Fruit fly (Drosophila melanogaster) whole organism, embryonic: Measurements from ENCODE around the gene CG4313.

ENCODE experiments used
- CG11093 ChIP-seq: fragments of 200-800 bp; sonication (Bioruptor generic); IDR thresholded peaks from 3 replicates; pipeline ENCODE4 v1.3.6; 2022; ENCODE audit warnings: missing biosample characterization, missing genetic modification characterization
- CG13624 ChIP-seq: fragments of 200-800 bp; sonication (Bioruptor generic); optimal IDR thresholded peaks from 2 replicates; lab custom pipeline; 2016; ENCODE audit warnings: missing biosample characterization, missing genetic modification characterization
- CG13894 ChIP-seq: fragments of 200-800 bp; sonication (Bioruptor generic); optimal IDR thresholded peaks from 3 replicates; lab custom pipeline; 2018; ENCODE audit warnings: missing biosample characterization, mild to moderate bottlenecking, missing genetic modification characterization, moderate library complexity
- CG14860 ChIP-seq: fragments of 200-800 bp; sonication (Bioruptor generic); IDR thresholded peaks from 3 replicates; pipeline ENCODE4 v1.3.6; 2022; ENCODE audit warnings: missing biosample characterization, missing genetic modification characterization; ENCODE audit not compliant: partially characterized antibody
- CG15269 ChIP-seq: fragments of 200-800 bp; sonication (Bioruptor generic); optimal IDR thresholded peaks from 2 replicates; lab custom pipeline; 2018; ENCODE audit warnings: missing biosample characterization, mild to moderate bottlenecking, missing genetic modification characterization, moderate library complexity
- CG16813 ChIP-seq: fragments of 200-800 bp; sonication (Bioruptor generic); IDR thresholded peaks from 3 replicates; pipeline ENCODE4 v1.3.6; 2022; ENCODE audit warnings: missing biosample characterization, missing genetic modification characterization; ENCODE audit not compliant: partially characterized antibody
- CG17328 ChIP-seq: fragments of 200-800 bp; sonication (Bioruptor generic); IDR thresholded peaks from 2 replicates; pipeline ENCODE4 v1.3.6; 2022; ENCODE audit warnings: missing biosample characterization, missing genetic modification characterization
- CG17361 ChIP-seq: fragments of 200-800 bp; sonication (Bioruptor generic); IDR thresholded peaks from 3 replicates; pipeline ENCODE4 v1.3.6; 2022; ENCODE audit warnings: missing biosample characterization, missing genetic modification characterization
- CG18619 ChIP-seq: fragments of 200-800 bp; sonication (Bioruptor generic); optimal IDR thresholded peaks from 3 replicates; lab custom pipeline; 2017; ENCODE audit warnings: missing biosample characterization, mild to moderate bottlenecking, missing genetic modification characterization
- CG30403 ChIP-seq: fragments of 200-800 bp; sonication (Bioruptor generic); optimal IDR thresholded peaks from 3 replicates; lab custom pipeline; 2016; ENCODE audit warnings: missing biosample characterization, missing genetic modification characterization
- CG30431 ChIP-seq: fragments of 200-800 bp; sonication (Bioruptor generic); optimal IDR thresholded peaks from 2 replicates; lab custom pipeline; 2017; ENCODE audit warnings: missing biosample characterization, missing genetic modification characterization
- CG31365 ChIP-seq: fragments of 200-800 bp; sonication (Bioruptor generic); optimal IDR thresholded peaks from 2 replicates; lab custom pipeline; 2018; ENCODE audit warnings: missing biosample characterization, mild to moderate bottlenecking, missing genetic modification characterization
- CG3847 ChIP-seq: fragments of 200-800 bp; sonication (Bioruptor generic); IDR thresholded peaks from 2 replicates; pipeline ENCODE4 v1.3.6; 2022; ENCODE audit warnings: missing biosample characterization, missing genetic modification characterization
- CG43689 ChIP-seq: fragments of 200-800 bp; sonication (Bioruptor generic); IDR thresholded peaks from 2 replicates; pipeline ENCODE4 v1.3.6; 2022; ENCODE audit warnings: missing biosample characterization, missing genetic modification characterization
- CG4617 ChIP-seq: fragments of 200-800 bp; sonication (Bioruptor generic); optimal IDR thresholded peaks from 3 replicates; lab custom pipeline; 2016; ENCODE audit warnings: missing biosample characterization, missing genetic modification characterization, borderline replicate concordance
- CG5180 ChIP-seq: fragments of 200-800 bp; sonication (Bioruptor generic); optimal IDR thresholded peaks from 3 replicates; lab custom pipeline; 2017; ENCODE audit warnings: missing biosample characterization, missing genetic modification characterization, mild to moderate bottlenecking, moderate library complexity, missing genetic modification reagents
- CG6175 ChIP-seq: fragments of 200-800 bp; sonication (Bioruptor generic); IDR thresholded peaks from 3 replicates; pipeline ENCODE4 v1.3.6; 2022; ENCODE audit warnings: missing biosample characterization, missing genetic modification characterization
- CG7745 ChIP-seq: fragments of 200-800 bp; sonication (Bioruptor generic); optimal IDR thresholded peaks from 2 replicates; lab custom pipeline; 2018; ENCODE audit warnings: missing biosample characterization, mild to moderate bottlenecking, missing genetic modification characterization, moderate library complexity
- CG9727 ChIP-seq: fragments of 200-800 bp; sonication (Bioruptor generic); optimal IDR thresholded peaks from 3 replicates; lab custom pipeline; 2017; ENCODE audit warnings: missing biosample characterization, mild to moderate bottlenecking, missing genetic modification characterization
- Ets65A ChIP-seq: fragments of 200-800 bp; sonication (Bioruptor generic); peaks from one replicate; lab custom pipeline; 2016; ENCODE audit warnings: missing biosample characterization, missing genetic modification characterization
- Gsc ChIP-seq: fragments of 200-800 bp; sonication (Bioruptor generic); IDR thresholded peaks from 2 replicates; pipeline ENCODE4 v1.3.6; 2022; ENCODE audit warnings: missing biosample characterization, missing genetic modification characterization
- H15 ChIP-seq: fragments of 200-800 bp; sonication (Bioruptor generic); IDR thresholded peaks from 3 replicates; pipeline ENCODE4 v1.3.6; 2022; ENCODE audit warnings: missing biosample characterization, missing genetic modification characterization
- Hand ChIP-seq: fragments of 200-800 bp; sonication (Bioruptor generic); optimal IDR thresholded peaks from 2 replicates; lab custom pipeline; 2017; ENCODE audit warnings: mild to moderate bottlenecking, missing biosample characterization, missing genetic modification reagents, missing genetic modification characterization
- Max ChIP-seq: fragments of 200-800 bp; sonication (Bioruptor generic); optimal IDR thresholded peaks from 2 replicates; lab custom pipeline; 2016; ENCODE audit warnings: missing biosample characterization, mild to moderate bottlenecking, missing genetic modification characterization
- Rx ChIP-seq: fragments of 200-800 bp; sonication (Bioruptor generic); IDR thresholded peaks from 2 replicates; pipeline ENCODE4 v1.3.6; 2022; ENCODE audit warnings: missing biosample characterization, missing genetic modification characterization
- Tbp ChIP-seq: fragments of >200 bp; optimal IDR thresholded peaks from 2 replicates; lab custom pipeline; 2018; ENCODE audit warnings: missing biosample characterization, missing genetic modification characterization
- Trl ChIP-seq, 3 experiments: fragments of >200 bp in 2 of 3; fragments of 200-800 bp in 1 of 3; sonication (Bioruptor generic) in 1 of 3; optimal IDR thresholded peaks; 2 replicates in 1 of 3; 3 replicates in 2 of 3; lab custom pipeline; 2016 to 2017; ENCODE audit warnings: missing biosample characterization in 1 of 3, missing genetic modification characterization in 1 of 3
- ac ChIP-seq: fragments of 200-800 bp; sonication (Bioruptor generic); optimal IDR thresholded peaks from 3 replicates; lab custom pipeline; 2017; ENCODE audit warnings: missing biosample characterization, mild to moderate bottlenecking, missing genetic modification characterization
- al ChIP-seq: fragments of 200-800 bp; sonication (Bioruptor generic); IDR thresholded peaks from 2 replicates; pipeline ENCODE4 v1.3.6; 2022; ENCODE audit warnings: missing biosample characterization, missing genetic modification characterization
- amos ChIP-seq: fragments of 200-800 bp; sonication (Bioruptor generic); IDR thresholded peaks from 2 replicates; pipeline ENCODE4 v1.3.6; 2022; ENCODE audit warnings: missing biosample characterization, missing genetic modification characterization; ENCODE audit not compliant: partially characterized antibody
- az2 ChIP-seq: fragments of 200-800 bp; sonication (Bioruptor generic); optimal IDR thresholded peaks from 3 replicates; lab custom pipeline; 2016; ENCODE audit warnings: missing biosample characterization, missing genetic modification characterization
- bbx ChIP-seq: fragments of 200-800 bp; sonication (Bioruptor generic); IDR thresholded peaks from 2 replicates; pipeline ENCODE4 v1.3.6; 2022; ENCODE audit warnings: missing biosample characterization, missing genetic modification characterization; ENCODE audit not compliant: partially characterized antibody
- bcd ChIP-seq: fragments of 200-800 bp; sonication (Bioruptor generic); optimal IDR thresholded peaks from 2 replicates; lab custom pipeline; 2017; ENCODE audit warnings: missing biosample characterization, mild to moderate bottlenecking, missing genetic modification characterization
- cato ChIP-seq: fragments of 200-800 bp; sonication (Bioruptor generic); optimal IDR thresholded peaks from 2 replicates; lab custom pipeline; 2016; ENCODE audit warnings: missing biosample characterization, missing genetic modification characterization, borderline replicate concordance
- croc ChIP-seq: fragments of 200-800 bp; sonication (Bioruptor generic); conservative IDR thresholded peaks from 3 replicates; pipeline ENCODE4 v1.3.6; 2022; ENCODE audit warnings: missing biosample characterization, missing genetic modification characterization
- crp ChIP-seq, 2 experiments: fragments of 200-800 bp; sonication (Bioruptor generic); optimal IDR thresholded peaks; 2 replicates in 1 of 2; 3 replicates in 1 of 2; lab custom pipeline; 2017; ENCODE audit warnings: missing biosample characterization in 2 of 2, missing genetic modification characterization in 2 of 2, mild to moderate bottlenecking in 1 of 2, moderate library complexity in 1 of 2
- emc ChIP-seq: fragments of 200-800 bp; sonication (Bioruptor generic); optimal IDR thresholded peaks from 2 replicates; lab custom pipeline; 2016; ENCODE audit warnings: missing biosample characterization, missing genetic modification characterization
- gcm ChIP-seq: fragments of 200-800 bp; sonication (Bioruptor generic); optimal IDR thresholded peaks from 2 replicates; lab custom pipeline; 2019; ENCODE audit warnings: missing biosample characterization, mild to moderate bottlenecking, missing genetic modification characterization, moderate library complexity
- gcm2 ChIP-seq: fragments of 200-800 bp; sonication (Bioruptor generic); optimal IDR thresholded peaks from 2 replicates; lab custom pipeline; 2016; ENCODE audit warnings: missing biosample characterization, missing genetic modification characterization
- gsb-n ChIP-seq: fragments of 200-800 bp; sonication (Bioruptor generic); optimal IDR thresholded peaks from 3 replicates; lab custom pipeline; 2018; ENCODE audit warnings: missing biosample characterization, mild to moderate bottlenecking, missing genetic modification characterization
- hb ChIP-seq: fragments of 200-800 bp; sonication (Bioruptor generic); IDR thresholded peaks from 3 replicates; pipeline ENCODE4 v1.3.6; 2022; ENCODE audit warnings: missing biosample characterization, missing genetic modification characterization; ENCODE audit not compliant: partially characterized antibody
- nau ChIP-seq: fragments of 200-800 bp; sonication (Bioruptor generic); optimal IDR thresholded peaks from 3 replicates; lab custom pipeline; 2017; ENCODE audit warnings: missing biosample characterization, mild to moderate bottlenecking, missing genetic modification characterization, missing genetic modification reagents
- onecut ChIP-seq: fragments of 200-800 bp; sonication (Bioruptor generic); IDR thresholded peaks from 2 replicates; pipeline ENCODE4 v1.3.6; 2022; ENCODE audit warnings: missing biosample characterization, missing genetic modification characterization
- sna ChIP-seq: fragments of 200-800 bp; sonication (Bioruptor generic); IDR thresholded peaks from 2 replicates; pipeline ENCODE4 v1.3.6; 2022; ENCODE audit warnings: missing biosample characterization, missing genetic modification characterization; ENCODE audit not compliant: partially characterized antibody
- sob ChIP-seq: fragments of 200-800 bp; sonication (Bioruptor generic); IDR thresholded peaks from 2 replicates; pipeline ENCODE4 v1.3.6; 2022; ENCODE audit warnings: missing biosample characterization, missing genetic modification characterization
- toy ChIP-seq: fragments of 200-800 bp; sonication (Bioruptor generic); IDR thresholded peaks from 2 replicates; pipeline ENCODE4 v1.3.6; 2022; ENCODE audit warnings: missing biosample characterization, missing genetic modification characterization
- twi ChIP-seq: fragments of 200-800 bp; optimal IDR thresholded peaks from 2 replicates; lab custom pipeline; 2019; ENCODE audit warnings: missing biosample characterization, mild to moderate bottlenecking, missing genetic modification characterization, moderate library complexity
- tx ChIP-seq: fragments of 200-800 bp; sonication (Bioruptor generic); optimal IDR thresholded peaks from 2 replicates; lab custom pipeline; 2016; ENCODE audit warnings: missing biosample characterization, missing genetic modification characterization
- zen2 ChIP-seq: fragments of 200-800 bp; sonication (Bioruptor generic); IDR thresholded peaks from 3 replicates; pipeline ENCODE4 v1.3.6; 2022; ENCODE audit warnings: missing biosample characterization, missing genetic modification characterization; ENCODE audit not compliant: partially characterized antibody
- zf30C ChIP-seq: fragments of 200-800 bp; sonication (Bioruptor generic); optimal IDR thresholded peaks from 3 replicates; lab custom pipeline; 2018; ENCODE audit warnings: missing biosample characterization, mild to moderate bottlenecking, missing genetic modification characterization

Gene CG4313

DNA sequence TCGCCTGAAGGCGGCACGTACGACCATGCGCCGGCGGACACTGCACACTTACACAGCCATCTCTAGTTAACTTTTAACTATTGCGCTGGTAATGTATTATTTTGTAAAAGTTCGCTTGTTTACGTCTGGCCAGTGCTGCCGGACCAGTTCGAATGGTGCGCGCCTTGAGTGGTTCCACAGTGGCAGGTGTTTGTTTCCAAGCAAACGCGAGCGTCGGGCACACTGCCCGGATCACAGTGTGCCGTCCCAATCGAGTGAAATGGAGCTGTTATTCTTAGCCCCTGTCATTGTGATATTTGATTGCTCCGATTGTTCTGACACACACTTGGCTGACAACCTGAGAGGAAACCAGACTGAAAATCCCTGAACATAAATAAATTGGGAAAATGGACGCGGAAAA is 31.7 kb downstream of the CG4313 start, which contains the start of gene CG4199 (continued):
- TF ChIP-seq CG18619 (GFP tag; lab: Kevin White, UChicago) (no peak), twi (no peak), Rx (no peak), al (GFP tag; lab: Robert Waterston, UW) (no peak), Gsc (GFP tag; lab: Robert Waterston, UW) (no peak), CG14860 (GFP tag; lab: Robert Waterston, UW) (no peak), zen2 (GFP tag; lab: Robert Waterston, UW) (no peak), nau (GFP tag; lab: Kevin White, UChicago) (no peak), CG31365 (no peak), CG13624 (GFP tag; lab: Kevin White, UChicago) (peak; percentile 13), CG9727 (GFP tag; lab: Kevin White, UChicago) (peak; percentile 16), gsb-n (tag; lab: Kevin White, UChicago) (no peak), Ets65A (peak; percentile 72), sob (GFP tag; lab: Robert Waterston, UW) (0 out of 2 replicates have a peak, but pooled peaks have one; percentile 36), CG30431 (GFP tag; lab: Kevin White, UChicago) (no peak), Trl (optimal IDR thresholded peaks at IDR 0.05; lab: Kevin White, UChicago) (no peak), Trl (GFP tag; optimal IDR thresholded peaks at IDR 0.05; lab: Kevin White, UChicago) (no peak), emc (GFP tag; lab: Kevin White, UChicago) (no peak), CG30403 (GFP tag; lab: Kevin White, UChicago) (no peak), CG13894 (tag; lab: Kevin White, UChicago) (peak; percentile 6), sna (peak; percentile 20; the same call in 1 of the 2 replicates), croc (GFP tag; lab: Robert Waterston, UW) (no peak), amos (GFP tag; lab: Robert Waterston, UW) (peak; percentile 37; the same call in 1 of the 2 replicates), az2 (GFP tag; lab: Kevin White, UChicago) (no peak), CG17361 (no peak), CG16813 (no peak), CG6175 (GFP tag; lab: Robert Waterston, UW) (no peak), CG11093 (GFP tag; lab: Robert Waterston, UW) (no peak), Tbp (GFP tag; lab: Kevin White, UChicago) (no peak), CG43689 (no peak), zf30C (GFP tag; lab: Kevin White, UChicago) (no peak), cato (no peak), CG7745 (tag; lab: Kevin White, UChicago) (no peak), CG15269 (tag; lab: Kevin White, UChicago) (no peak), gcm (GFP tag; lab: Kevin White, UChicago) (no peak), toy (GFP tag; lab: Robert Waterston, UW) (no peak), bbx (GFP tag; lab: Robert Waterston, UW) (peak; percentile 48), CG3847 (GFP tag; lab: Robert Waterston, UW) (peak; percentile 64), hb (GFP tag; lab: Robert Waterston, UW) (0 out of 3 replicates have a peak, but pooled peaks have one; percentile 36), Max (GFP tag; lab: Kevin White, UChicago) (no peak), Hand (no peak), CG4617 (GFP tag; lab: Kevin White, UChicago) (peak; percentile 23), bcd (GFP tag; lab: Kevin White, UChicago) (no peak), gcm2 (GFP tag; lab: Kevin White, UChicago) (no peak), onecut (GFP tag; lab: Robert Waterston, UW) (peak; percentile 19; the same call in 1 of the 2 replicates), tx (GFP tag; lab: Kevin White, UChicago) (no peak), CG5180 (GFP tag; lab: Kevin White, UChicago) (no peak), crp (GFP tag; optimal IDR thresholded peaks at IDR 0.05; lab: Kevin White, UChicago) (peak in 1 of 2 experiments; percentile 7), ac (GFP tag; lab: Kevin White, UChicago) (peak; percentile 5), H15 (GFP tag; lab: Robert Waterston, UW) (no peak), CG17328 (no peak)
